Fruit fly (Drosophila melanogaster) whole organism, embryonic: ENCODE results near the gene Ir93a.

ENCODE experiments used
- BEAF-32 ChIP-seq: fragments of 200-800 bp; sonication (Bioruptor generic); optimal IDR thresholded peaks from 3 replicates; lab custom pipeline; 2017; ENCODE audit warnings: missing biosample characterization, missing genetic modification characterization, mild to moderate bottlenecking, moderate library complexity, missing genetic modification reagents
- CG10267 ChIP-seq: fragments of 200-800 bp; sonication (Bioruptor generic); optimal IDR thresholded peaks from 2 replicates; lab custom pipeline; 2018; ENCODE audit warnings: missing biosample characterization, mild to moderate bottlenecking, missing genetic modification characterization, moderate library complexity
- CG11093 ChIP-seq: fragments of 200-800 bp; sonication (Bioruptor generic); IDR thresholded peaks from 3 replicates; pipeline ENCODE4 v1.3.6; 2022; ENCODE audit warnings: missing biosample characterization, missing genetic modification characterization
- CG14441 ChIP-seq: fragments of 200-800 bp; sonication (Bioruptor generic); IDR thresholded peaks from 2 replicates; pipeline ENCODE4 v1.3.6; 2022; ENCODE audit warnings: missing biosample characterization, missing genetic modification characterization
- CG14860 ChIP-seq: fragments of 200-800 bp; sonication (Bioruptor generic); IDR thresholded peaks from 3 replicates; pipeline ENCODE4 v1.3.6; 2022; ENCODE audit warnings: missing biosample characterization, missing genetic modification characterization; ENCODE audit not compliant: partially characterized antibody
- CG17612 ChIP-seq: fragments of 200-800 bp; sonication (Bioruptor generic); IDR thresholded peaks from 2 replicates; pipeline ENCODE4 v1.3.6; 2022; ENCODE audit warnings: missing biosample characterization, missing genetic modification characterization
- CG18011 ChIP-seq: fragments of 200-800 bp; sonication (Bioruptor generic); optimal IDR thresholded peaks from 2 replicates; lab custom pipeline; 2017; ENCODE audit warnings: missing biosample characterization, missing genetic modification characterization, mild to moderate bottlenecking, moderate library complexity, missing genotype
- CG18262 ChIP-seq: fragments of 200-800 bp; optimal IDR thresholded peaks from 3 replicates; lab custom pipeline; 2019; ENCODE audit warnings: missing biosample characterization, mild to moderate bottlenecking, missing genetic modification characterization, moderate library complexity
- CG2120 ChIP-seq: fragments of 200-800 bp; sonication (Bioruptor generic); optimal IDR thresholded peaks from 3 replicates; lab custom pipeline; 2016; ENCODE audit warnings: missing biosample characterization, missing genetic modification characterization
- CG2199 ChIP-seq: fragments of 200-800 bp; sonication (Bioruptor generic); IDR thresholded peaks from 3 replicates; pipeline ENCODE4 v1.3.6; 2022; ENCODE audit warnings: missing biosample characterization, missing genetic modification characterization
- CG3281 ChIP-seq: fragments of 200-800 bp; sonication (Bioruptor generic); optimal IDR thresholded peaks from 3 replicates; lab custom pipeline; 2017; ENCODE audit warnings: missing biosample characterization, mild to moderate bottlenecking, missing genetic modification characterization
- CG5180 ChIP-seq: fragments of 200-800 bp; sonication (Bioruptor generic); optimal IDR thresholded peaks from 3 replicates; lab custom pipeline; 2017; ENCODE audit warnings: missing biosample characterization, missing genetic modification characterization, mild to moderate bottlenecking, moderate library complexity, missing genetic modification reagents
- CG6175 ChIP-seq: fragments of 200-800 bp; sonication (Bioruptor generic); IDR thresholded peaks from 3 replicates; pipeline ENCODE4 v1.3.6; 2022; ENCODE audit warnings: missing biosample characterization, missing genetic modification characterization
- CG7963 ChIP-seq: fragments of 200-800 bp; sonication (Bioruptor generic); IDR thresholded peaks from 3 replicates; pipeline ENCODE4 v1.3.6; 2022; ENCODE audit warnings: missing biosample characterization, missing genetic modification characterization; ENCODE audit not compliant: partially characterized antibody
- Chrac-16 ChIP-seq: fragments of 200-800 bp; sonication (Bioruptor generic); optimal IDR thresholded peaks from 3 replicates; lab custom pipeline; 2016; ENCODE audit warnings: missing biosample characterization, missing genetic modification characterization
- CoRest ChIP-seq: fragments of 200-800 bp; sonication (Bioruptor generic); optimal IDR thresholded peaks from 3 replicates; lab custom pipeline; 2018; ENCODE audit warnings: missing biosample characterization, mild to moderate bottlenecking, missing genetic modification characterization, moderate library complexity
- Dp ChIP-seq: fragments of 200-800 bp; sonication (Bioruptor generic); optimal IDR thresholded peaks from 2 replicates; lab custom pipeline; 2018; ENCODE audit warnings: missing biosample characterization, mild to moderate bottlenecking, missing genetic modification characterization, moderate library complexity
- Drgx ChIP-seq: fragments of 200-800 bp; sonication (Bioruptor generic); IDR thresholded peaks from 2 replicates; pipeline ENCODE4 v1.3.6; 2022; ENCODE audit warnings: missing biosample characterization, missing genetic modification characterization
- GATAe ChIP-seq: fragments of 200-800 bp; sonication (Bioruptor generic); conservative IDR thresholded peaks from 2 replicates; pipeline ENCODE4 v1.3.6; 2022; ENCODE audit warnings: missing biosample characterization, missing genetic modification characterization
- H2.0 ChIP-seq: fragments of 200-800 bp; sonication (Bioruptor generic); IDR thresholded peaks from 2 replicates; pipeline ENCODE4 v1.3.6; 2022; ENCODE audit warnings: missing biosample characterization, missing genetic modification characterization
- HHEX ChIP-seq: fragments of 200-800 bp; sonication (Bioruptor generic); optimal IDR thresholded peaks from 3 replicates; lab custom pipeline; 2017; ENCODE audit warnings: missing biosample characterization, mild to moderate bottlenecking, missing genetic modification characterization, missing genetic modification reagents
- HLH54F ChIP-seq: fragments of 200-800 bp; sonication (Bioruptor generic); optimal IDR thresholded peaks from 3 replicates; lab custom pipeline; 2016; ENCODE audit warnings: missing biosample characterization, missing genetic modification characterization
- MTF-1 ChIP-seq: fragments of 200-800 bp; sonication (Bioruptor generic); optimal IDR thresholded peaks from 2 replicates; lab custom pipeline; 2018; ENCODE audit warnings: missing biosample characterization, mild to moderate bottlenecking, missing genetic modification characterization, borderline replicate concordance
- Med ChIP-seq: fragments of 200-800 bp; sonication (Bioruptor generic); peaks from one replicate; lab custom pipeline; 2016; ENCODE audit warnings: missing biosample characterization, missing genetic modification characterization, mild to moderate bottlenecking, inconsistent platforms, moderate library complexity
- NfI ChIP-seq: fragments of 200-800 bp; sonication (Bioruptor generic); optimal IDR thresholded peaks from 3 replicates; lab custom pipeline; 2018; ENCODE audit warnings: missing biosample characterization, mild to moderate bottlenecking, missing genetic modification characterization, moderate library complexity
- Sox100B ChIP-seq: fragments of 200-800 bp; sonication (Bioruptor generic); optimal IDR thresholded peaks from 3 replicates; lab custom pipeline; 2018; ENCODE audit warnings: missing biosample characterization, mild to moderate bottlenecking, missing genetic modification characterization
- Sox102F ChIP-seq: fragments of 200-800 bp; sonication (Bioruptor generic); optimal IDR thresholded peaks from 2 replicates; lab custom pipeline; 2018; ENCODE audit warnings: missing biosample characterization, mild to moderate bottlenecking, missing genetic modification characterization, moderate library complexity
- Taf1 ChIP-seq: fragments of 200-800 bp; sonication (Bioruptor generic); IDR thresholded peaks from 2 replicates; pipeline ENCODE4 v1.3.6; 2022; ENCODE audit warnings: missing biosample characterization, missing genetic modification characterization
- Xbp1 ChIP-seq: fragments of 200-800 bp; sonication (Bioruptor generic); optimal IDR thresholded peaks from 3 replicates; lab custom pipeline; 2016; ENCODE audit warnings: missing biosample characterization, mild to moderate bottlenecking, missing genetic modification characterization
- YL-1 ChIP-seq: fragments of 200-800 bp; sonication (Bioruptor generic); optimal IDR thresholded peaks from 3 replicates; lab custom pipeline; 2017; ENCODE audit warnings: missing biosample characterization, mild to moderate bottlenecking, missing genetic modification characterization
- cwo ChIP-seq: fragments of 200-800 bp; sonication (Bioruptor generic); optimal IDR thresholded peaks from 3 replicates; lab custom pipeline; 2017; ENCODE audit warnings: missing biosample characterization, missing genetic modification characterization, mild to moderate bottlenecking, moderate library complexity, missing genetic modification reagents
- da ChIP-seq: fragments of 200-800 bp; sonication (Bioruptor generic); optimal IDR thresholded peaks from 2 replicates; lab custom pipeline; 2016; ENCODE audit warnings: missing biosample characterization, missing genetic modification characterization
- dysf ChIP-seq: fragments of 200-800 bp; sonication (Bioruptor generic); IDR thresholded peaks from 3 replicates; pipeline ENCODE4 v1.3.6; 2022; ENCODE audit warnings: missing biosample characterization, missing genetic modification characterization
- emc ChIP-seq: fragments of 200-800 bp; sonication (Bioruptor generic); optimal IDR thresholded peaks from 2 replicates; lab custom pipeline; 2016; ENCODE audit warnings: missing biosample characterization, missing genetic modification characterization
- fd96Cb ChIP-seq: fragments of 200-800 bp; sonication (Bioruptor generic); optimal IDR thresholded peaks from 2 replicates; lab custom pipeline; 2018; ENCODE audit warnings: missing biosample characterization, mild to moderate bottlenecking, missing genetic modification characterization, moderate library complexity
- gem ChIP-seq: fragments of 200-800 bp; sonication (Bioruptor generic); optimal IDR thresholded peaks from 2 replicates; lab custom pipeline; 2019; ENCODE audit warnings: missing biosample characterization, mild to moderate bottlenecking, missing genetic modification characterization, moderate library complexity
- hkb ChIP-seq, 2 experiments: fragments of 200-800 bp in 1 of 2; fragments of >200 bp in 1 of 2; sonication (Bioruptor generic) in 1 of 2; IDR thresholded peaks in 1 of 2; optimal IDR thresholded peaks in 1 of 2; 2 replicates each; pipeline versions ENCODE4 v1.3.6 to Lab custom; 2017 to 2022; ENCODE audit warnings: missing biosample characterization in 1 of 2, missing genetic modification characterization in 1 of 2
- kay ChIP-seq: fragments of 200-800 bp; sonication (Bioruptor generic); optimal IDR thresholded peaks from 2 replicates; lab custom pipeline; 2016; ENCODE audit warnings: missing biosample characterization, missing genetic modification characterization
- kni ChIP-seq: fragments of 200-800 bp; sonication (Bioruptor generic); optimal IDR thresholded peaks from 3 replicates; lab custom pipeline; 2017; ENCODE audit warnings: mild to moderate bottlenecking, missing biosample characterization, missing genetic modification reagents, missing genetic modification characterization
- lab ChIP-seq: fragments of 200-800 bp; sonication (Bioruptor generic); optimal IDR thresholded peaks from 3 replicates; lab custom pipeline; 2017; ENCODE audit warnings: missing biosample characterization, missing genetic modification characterization, mild to moderate bottlenecking, moderate library complexity, missing genetic modification reagents
- maf-S ChIP-seq: fragments of 200-800 bp; sonication (Bioruptor generic); optimal IDR thresholded peaks from 2 replicates; lab custom pipeline; 2016; ENCODE audit warnings: missing biosample characterization, missing genetic modification characterization
- odd ChIP-seq: fragments of 200-800 bp; sonication (Bioruptor generic); optimal IDR thresholded peaks from 2 replicates; lab custom pipeline; 2017; ENCODE audit warnings: missing biosample characterization, mild to moderate bottlenecking, missing genetic modification characterization
- row ChIP-seq: fragments of 200-800 bp; sonication (Bioruptor generic); IDR thresholded peaks from 3 replicates; pipeline ENCODE4 v1.3.6; 2022; ENCODE audit warnings: missing biosample characterization, missing genetic modification characterization
- scrt ChIP-seq: fragments of 200-800 bp; sonication (Bioruptor generic); optimal IDR thresholded peaks from 2 replicates; lab custom pipeline; 2018; ENCODE audit warnings: missing biosample characterization, mild to moderate bottlenecking, missing genetic modification characterization, moderate library complexity
- seq ChIP-seq: fragments of 200-800 bp; sonication (Bioruptor generic); IDR thresholded peaks from 2 replicates; pipeline ENCODE4 v1.3.6; 2022; ENCODE audit warnings: missing biosample characterization, missing genetic modification characterization
- slbo ChIP-seq: fragments of 200-800 bp; sonication (Bioruptor generic); IDR thresholded peaks from 2 replicates; pipeline ENCODE4 v1.3.6; 2022; ENCODE audit warnings: missing biosample characterization, missing genetic modification characterization
- tup ChIP-seq: fragments of 200-800 bp; sonication (Bioruptor generic); optimal IDR thresholded peaks from 2 replicates; lab custom pipeline; 2016; ENCODE audit warnings: missing biosample characterization, mild to moderate bottlenecking, missing genetic modification characterization, moderate library complexity
- unc-4 ChIP-seq: fragments of 200-800 bp; sonication (Bioruptor generic); IDR thresholded peaks from 2 replicates; pipeline ENCODE4 v1.3.6; 2022; ENCODE audit warnings: missing biosample characterization, missing genetic modification characterization; ENCODE audit not compliant: partially characterized antibody
- z ChIP-seq: fragments of 200-800 bp; sonication (Bioruptor generic); IDR thresholded peaks from 3 replicates; pipeline ENCODE4 v1.3.6; 2022; ENCODE audit warnings: missing biosample characterization, missing genetic modification characterization
- zf30C ChIP-seq: fragments of 200-800 bp; sonication (Bioruptor generic); optimal IDR thresholded peaks from 3 replicates; lab custom pipeline; 2018; ENCODE audit warnings: missing biosample characterization, mild to moderate bottlenecking, missing genetic modification characterization

The Ir93a gene

DNA sequence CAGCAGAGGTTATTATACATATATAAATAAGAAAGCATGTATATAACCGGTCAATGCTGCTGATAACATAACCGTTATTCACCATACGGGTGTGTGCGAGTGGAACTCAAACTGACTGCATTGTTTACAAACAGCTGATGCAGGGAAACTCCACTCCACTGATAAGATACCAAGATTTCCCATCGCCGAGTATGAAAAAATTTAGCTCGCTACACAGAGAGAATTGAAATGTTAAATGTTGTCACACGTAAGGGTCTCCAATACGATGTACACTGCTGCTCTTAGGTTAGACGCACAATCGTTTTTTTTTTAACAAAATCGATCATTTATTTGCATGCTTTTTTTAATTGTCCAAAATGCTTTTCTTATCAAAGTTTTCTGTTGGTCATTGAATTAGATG is 26.1 kb downstream of the Ir93a start (continued):
- TF ChIP-seq CG2120 (GFP tag; lab: Kevin White, UChicago) = peak; percentile 21
- TF ChIP-seq Med (GFP tag; lab: Kevin White, UChicago) = peak; percentile 41
- TF ChIP-seq Chrac-16 = peak; percentile 10
- TF ChIP-seq row (GFP tag; lab: Robert Waterston, UW) = peak; percentile 62
- peak; percentile 83 for TF ChIP-seq z (GFP tag; lab: Robert Waterston, UW)
- TF ChIP-seq zf30C (GFP tag; lab: Kevin White, UChicago) = peak; percentile 62
- TF ChIP-seq MTF-1 (GFP tag; lab: Kevin White, UChicago) = no peak
- TF ChIP-seq Taf1 (GFP tag; lab: Robert Waterston, UW) = no peak
- TF ChIP-seq CG5180 = no peak
- TF ChIP-seq Sox102F (GFP tag; lab: Kevin White, UChicago) = peak; percentile 61
- peak; percentile 54 for TF ChIP-seq Xbp1 (GFP tag; lab: Kevin White, UChicago)
- TF ChIP-seq seq (GFP tag; lab: Robert Waterston, UW) = no peak
- peak; percentile 8 for TF ChIP-seq CG18262 (tag; lab: Kevin White, UChicago)
- TF ChIP-seq scrt (GFP tag; lab: Kevin White, UChicago) = no peak
- no peak for TF ChIP-seq CG17612 (GFP tag; lab: Robert Waterston, UW)
- TF ChIP-seq tup (GFP tag; lab: Kevin White, UChicago) = no peak
- TF ChIP-seq CG3281 = no peak
- no peak for TF ChIP-seq CG10267 (tag; lab: Kevin White, UChicago)
- TF ChIP-seq kni = no peak
- TF ChIP-seq maf-S = no peak
- TF ChIP-seq CG2199 (GFP tag; lab: Robert Waterston, UW) = 0 out of 3 replicates have a peak, but pooled peaks have one; percentile 15
- 0 out of 2 replicates have a peak, but pooled peaks have one; percentile 37 for TF ChIP-seq Drgx (GFP tag; lab: Robert Waterston, UW)
- TF ChIP-seq unc-4 = no peak
- TF ChIP-seq BEAF-32 (GFP tag; lab: Kevin White, UChicago) = no peak
- TF ChIP-seq HHEX (GFP tag; lab: Kevin White, UChicago) = no peak
- no peak for TF ChIP-seq Dp (GFP tag; lab: Kevin White, UChicago)
- TF ChIP-seq YL-1 (GFP tag; lab: Kevin White, UChicago) = no peak
- TF ChIP-seq CG14441 (GFP tag; lab: Robert Waterston, UW) = peak; percentile 40; the same call in 1 of the 2 replicates
- TF ChIP-seq NfI = peak; percentile 29
- peak; percentile 24 for TF ChIP-seq fd96Cb
- no peak for TF ChIP-seq dysf (GFP tag; lab: Robert Waterston, UW)
- TF ChIP-seq odd (GFP tag; lab: Kevin White, UChicago) = no peak
- no peak for TF ChIP-seq Sox100B (GFP tag; lab: Kevin White, UChicago)
- TF ChIP-seq lab (GFP tag; lab: Kevin White, UChicago) = no peak
- TF ChIP-seq da = no peak
- TF ChIP-seq CG14860 (GFP tag; lab: Robert Waterston, UW) = no peak
- no peak for TF ChIP-seq HLH54F (GFP tag; lab: Kevin White, UChicago)
- peak; percentile 62; the same call in 1 of the 2 replicates for TF ChIP-seq slbo
- peak; percentile 59 for TF ChIP-seq gem (tag; lab: Kevin White, UChicago)
- no peak for TF ChIP-seq CG7963 (GFP tag; lab: Robert Waterston, UW)
- no peak for TF ChIP-seq emc (GFP tag; lab: Kevin White, UChicago)
- TF ChIP-seq CG11093 (GFP tag; lab: Robert Waterston, UW) = no peak
- TF ChIP-seq CG6175 (GFP tag; lab: Robert Waterston, UW) = no peak
- no peak for TF ChIP-seq GATAe
- TF ChIP-seq CG18011 (GFP tag; lab: Kevin White, UChicago) = no peak
- TF ChIP-seq cwo (GFP tag; lab: Kevin White, UChicago) = no peak
- peak; percentile 21 for TF ChIP-seq CoRest
- TF ChIP-seq hkb (optimal IDR thresholded peaks at IDR 0.05; lab: Kevin White, UChicago) = no peak
- TF ChIP-seq hkb (GFP tag; IDR thresholded peaks at IDR 0.05; lab: Robert Waterston, UW) = no peak
- TF ChIP-seq H2.0 (GFP tag; lab: Robert Waterston, UW) = no peak; the same call in 1 of the 2 replicates
- no peak for TF ChIP-seq kay (GFP tag; lab: Kevin White, UChicago)
